Fruit fly (Drosophila melanogaster) whole organism, wandering third instar larva: Measurements from ENCODE around the gene Vha13.

Source experiments
- HLH106 ChIP-seq: fragments of 200-800 bp; optimal IDR thresholded peaks from 3 replicates; lab custom pipeline; 2019; ENCODE audit warnings: missing biosample characterization, mild to moderate bottlenecking, missing genetic modification characterization, moderate library complexity
- Hr83 ChIP-seq: fragments of 200-300 bp; sonication (Bioruptor generic); optimal IDR thresholded peaks from 2 replicates; lab custom pipeline; 2016; ENCODE audit warnings: missing biosample characterization, mild to moderate bottlenecking, missing genetic modification characterization, moderate library complexity; ENCODE audit not compliant: poor library complexity, severe bottlenecking
- Jra ChIP-seq: sonication (Bioruptor generic); optimal IDR thresholded peaks from 2 replicates; lab custom pipeline; 2016; ENCODE audit warnings: missing biosample characterization, missing genetic modification characterization
- Myc ChIP-seq: fragments of >200 bp; optimal IDR thresholded peaks from 2 replicates; lab custom pipeline; 2017
- OdsH ChIP-seq: fragments of 200-800 bp; sonication (Bioruptor generic); optimal IDR thresholded peaks from 2 replicates; lab custom pipeline; 2016; ENCODE audit warnings: missing biosample characterization, mild to moderate bottlenecking, missing genetic modification characterization
- Rel ChIP-seq, 2 experiments: fragments of 200-800 bp; sonication (Bioruptor generic) in 1 of 2; optimal IDR thresholded peaks; 2 replicates in 1 of 2; 3 replicates in 1 of 2; lab custom pipeline; 2016 to 2019; ENCODE audit warnings: mild to moderate bottlenecking in 2 of 2, missing biosample characterization in 2 of 2, missing genetic modification characterization in 2 of 2, moderate library complexity in 1 of 2
- Vsx2 ChIP-seq: fragments of 200-300, 225-300 bp; sonication (Bioruptor generic); optimal IDR thresholded peaks from 2 replicates; lab custom pipeline; 2018; ENCODE audit warnings: missing biosample characterization, missing genetic modification characterization; ENCODE audit not compliant: partially characterized antibody
- br ChIP-seq: fragments of 200-800 bp; sonication (Bioruptor generic); optimal IDR thresholded peaks from 2 replicates; lab custom pipeline; 2016; ENCODE audit warnings: missing biosample characterization, missing genetic modification characterization
- ey ChIP-seq: fragments of 200-800 bp; sonication (Bioruptor generic); optimal IDR thresholded peaks from 2 replicates; lab custom pipeline; 2016; ENCODE audit warnings: missing biosample characterization, missing genetic modification characterization
- pan ChIP-seq: fragments of >200 bp; optimal IDR thresholded peaks from 2 replicates; lab custom pipeline; 2017
- psq ChIP-seq: fragments of 200-800 bp; sonication (Bioruptor generic); optimal IDR thresholded peaks from 3 replicates; lab custom pipeline; 2017; ENCODE audit warnings: missing biosample characterization, mild to moderate bottlenecking, missing genetic modification characterization, moderate library complexity
- rgr ChIP-seq: fragments of 200-800 bp; sonication (Bioruptor generic); optimal IDR thresholded peaks from 3 replicates; lab custom pipeline; 2016; ENCODE audit warnings: missing biosample characterization, mild to moderate bottlenecking, missing genetic modification characterization
- woc ChIP-seq: sonication (Bioruptor generic); optimal IDR thresholded peaks from 2 replicates; lab custom pipeline; 2016; ENCODE audit warnings: missing biosample characterization, mild to moderate bottlenecking, missing genetic modification characterization

- TF ChIP-seq pan (lab: Kevin White, UChicago) = no peak
- TF ChIP-seq OdsH (GFP tag; lab: Kevin White, UChicago) = no peak
- no peak for TF ChIP-seq Jra
- TF ChIP-seq Myc = no peak
- TF ChIP-seq psq (GFP tag; lab: Kevin White, UChicago) = no peak
- TF ChIP-seq woc (GFP tag; lab: Kevin White, UChicago) = no peak
- TF ChIP-seq Vsx2 (GFP tag; lab: Kevin White, UChicago) = no peak
- no peak for TF ChIP-seq Hr83 (GFP tag; lab: Kevin White, UChicago)
- no peak for TF ChIP-seq br (GFP tag; lab: Kevin White, UChicago)
- TF ChIP-seq Rel (GFP tag; optimal IDR thresholded peaks at IDR 0.05; lab: Kevin White, UChicago) = no peak
- no peak for TF ChIP-seq Rel (tag; optimal IDR thresholded peaks at IDR 0.05; lab: Kevin White, UChicago)
- no peak for TF ChIP-seq rgr (GFP tag; lab: Kevin White, UChicago)
- no peak for TF ChIP-seq HLH106 (tag; lab: Kevin White, UChicago)
- no peak for TF ChIP-seq ey (GFP tag; lab: Kevin White, UChicago)
Measured at dm6 chr3R:19609925-19610324, 34.3 kb downstream of the Vha13 start, which contains the start of gene CG17752.
